Worm (Caenorhabditis elegans) whole organism, L3 larva: ENCODE data around the gene F41E7.6.

Source experiments
- aly-2 ChIP-seq: fragments of 150-350 bp; optimal IDR thresholded peaks from 2 replicates; lab custom pipeline; 2014; ENCODE audit warnings: missing biosample characterization, missing genetic modification characterization
- elt-1 ChIP-seq: fragments of 150-350 bp; optimal IDR thresholded peaks from 2 replicates; lab custom pipeline; 2014; ENCODE audit warnings: missing biosample characterization, missing genetic modification characterization
- jun-1 ChIP-seq: fragments of 150-350 bp; optimal IDR thresholded peaks from 2 replicates; lab custom pipeline; 2014; ENCODE audit warnings: missing biosample characterization, missing genetic modification reagents, missing genetic modification characterization
- lin-15B ChIP-seq: fragments of 150-350 bp; optimal IDR thresholded peaks from 2 replicates; lab custom pipeline; 2014; ENCODE audit warnings: missing biosample characterization, missing genetic modification characterization
- nfya-1 ChIP-seq: sonication (generic microtip); optimal IDR thresholded peaks from 2 replicates; lab custom pipeline; 2017; ENCODE audit warnings: missing genetic modification characterization, mild to moderate bottlenecking, missing compliant biosample characterization, antibody characterized with exemption, moderate library complexity; ENCODE audit not compliant: insufficient read depth
- unc-39 ChIP-seq: sonication (generic microtip); optimal IDR thresholded peaks from 4 replicates; lab custom pipeline; 2017; ENCODE audit warnings: missing biosample characterization, missing genetic modification characterization

DNA sequence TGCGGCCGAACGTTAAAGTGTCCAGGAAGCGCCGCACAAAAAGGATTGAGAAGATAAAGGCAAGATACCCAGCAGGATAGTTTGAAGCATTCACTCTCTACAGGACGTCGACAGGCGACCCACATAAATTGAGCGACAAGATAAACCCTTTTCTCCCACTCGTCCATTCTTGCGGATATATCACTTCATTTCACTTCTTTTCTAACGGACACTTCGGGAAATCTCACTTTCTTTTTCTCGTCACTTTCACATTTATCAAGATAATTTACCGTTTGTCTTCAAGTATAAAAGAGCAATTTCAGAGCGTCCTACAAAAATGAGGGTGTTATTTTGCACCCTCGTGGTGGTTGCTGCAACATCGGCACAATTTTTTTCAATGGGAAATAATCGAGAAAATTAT, 7.3 kb upstream of the F41E7.6 start, which contains the start of gene R07E3.6:
- TF ChIP-seq aly-2 (tag; lab: Kevin White, UChicago) (no peak), nfya-1 (tag; lab: Kevin White, UChicago) (no peak), unc-39 (tag; lab: Kevin White, UChicago) (no peak), elt-1 (no peak), jun-1 (tag; lab: Kevin White, UChicago) (no peak), lin-15B (tag; lab: Kevin White, UChicago) (no peak)
